Worm (Caenorhabditis elegans) whole organism, L1 larva: ENCODE results near the gene Y50D4B.4.

Experiments used
- lsy-2 ChIP-seq, 2 experiments: fragments of 150-350 bp; optimal IDR thresholded peaks; 2 replicates each; lab custom pipeline; 2014; ENCODE audit warnings: missing biosample characterization in 2 of 2, missing genetic modification characterization in 2 of 2
- mab-9 ChIP-seq: fragments of 200-800 bp; sonication (Bioruptor generic); IDR thresholded peaks from 2 replicates; pipeline ENCODE4 v1.3.6; 2022; ENCODE audit warnings: missing genetic modification reagents, missing genetic modification characterization, missing compliant biosample characterization
- pag-3 ChIP-seq: sonication (generic microtip); optimal IDR thresholded peaks from 2 replicates; lab custom pipeline; 2017; ENCODE audit warnings: missing genetic modification characterization, mild to moderate bottlenecking, missing compliant biosample characterization, antibody characterized with exemption, borderline replicate concordance; ENCODE audit not compliant: insufficient read depth
- sox-4 ChIP-seq: sonication (generic microtip); optimal IDR thresholded peaks from 2 replicates; lab custom pipeline; 2016; ENCODE audit warnings: missing genetic modification characterization, missing compliant biosample characterization

Gene Y50D4B.4

ce11 chrV:1142251-1142650 is 49.8 kb downstream of the Y50D4B.4 start:
- TF ChIP-seq mab-9 (GFP tag; lab: Robert Waterston, UW) (0 out of 2 replicates have a peak, but pooled peaks have one; percentile 23), lsy-2 (tag; optimal IDR thresholded peaks at IDR 0.05; lab: Kevin White, UChicago) (no peak), sox-4 (tag; lab: Kevin White, UChicago) (no peak), pag-3 (tag; lab: Kevin White, UChicago) (no peak)
